Worm (Caenorhabditis elegans) whole organism, L1 larva: ENCODE data around the gene C54E10.6.

Source experiments
- alr-1 ChIP-seq: fragments of 200-800 bp; sonication (Bioruptor generic); optimal IDR thresholded peaks from 2 replicates; lab custom pipeline; 2018; ENCODE audit warnings: borderline replicate concordance, mild to moderate bottlenecking, missing genetic modification characterization, missing compliant biosample characterization
- egl-27 ChIP-seq, 2 experiments: fragments of 150-350 bp in 1 of 2; sonication (generic microtip); optimal IDR thresholded peaks; 3 replicates each; lab custom pipeline; 2017 to 2018; ENCODE audit warnings: missing biosample characterization in 2 of 2, missing genetic modification characterization in 2 of 2, missing genetic modification reagents in 2 of 2
- ztf-11 ChIP-seq, 2 experiments: sonication (generic microtip); optimal IDR thresholded peaks; 2 replicates each; lab custom pipeline; 2016 to 2017; ENCODE audit warnings: missing genetic modification characterization in 2 of 2, missing biosample characterization in 1 of 2, missing compliant biosample characterization in 1 of 2

DNA sequence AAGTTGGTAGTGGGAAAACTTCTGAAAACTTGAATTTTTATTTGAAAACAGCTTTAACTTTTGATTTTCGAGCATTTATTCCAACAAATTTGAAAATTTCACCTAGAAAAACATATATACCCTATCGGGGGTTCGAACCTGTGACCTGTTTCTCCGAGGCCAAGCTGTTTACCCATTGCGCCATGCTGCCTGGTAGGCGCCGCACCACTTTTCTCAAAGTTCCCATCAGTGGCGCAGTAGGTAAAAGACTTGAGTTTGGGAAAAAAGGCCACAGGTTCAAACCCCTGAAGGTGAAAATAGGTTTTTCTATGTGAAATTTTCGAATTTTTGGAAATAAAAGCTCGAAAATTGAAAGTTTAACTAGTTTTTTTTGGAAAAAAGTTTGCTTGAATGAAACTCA lies 27.9 kb downstream of the C54E10.6 start:
- TF ChIP-seq alr-1 (tag; lab: Kevin White, UChicago) = no peak
- no peak for TF ChIP-seq ztf-11 (tag; optimal IDR thresholded peaks at IDR 0.05; lab: Kevin White, UChicago)
- TF ChIP-seq egl-27 (tag; optimal IDR thresholded peaks at IDR 0.05; lab: Kevin White, UChicago) = no peak
